Fruit fly (Drosophila melanogaster) whole organism, adult: Measurements from ENCODE around the gene dnd.

ENCODE experiments used
- CG11617 ChIP-seq: fragments of 200-800 bp; sonication (Bioruptor generic); optimal IDR thresholded peaks from 2 replicates; lab custom pipeline; 2017; ENCODE audit warnings: mild to moderate bottlenecking, missing biosample characterization, missing genetic modification reagents, missing genetic modification characterization
- CG12768 ChIP-seq: fragments of 200-800 bp; sonication (Bioruptor generic); optimal IDR thresholded peaks from 2 replicates; lab custom pipeline; 2017; ENCODE audit warnings: missing biosample characterization, missing genetic modification characterization, mild to moderate bottlenecking, moderate library complexity, missing genetic modification reagents
- CG14711 ChIP-seq: fragments of 200-800 bp; sonication (Bioruptor generic); optimal IDR thresholded peaks from 2 replicates; lab custom pipeline; 2018; ENCODE audit warnings: missing biosample characterization, mild to moderate bottlenecking, missing genetic modification characterization, moderate library complexity
- CG1620 ChIP-seq: fragments of 200-800 bp; sonication (Bioruptor generic); optimal IDR thresholded peaks from 2 replicates; lab custom pipeline; 2016; ENCODE audit warnings: missing biosample characterization, missing genetic modification characterization
- CG5204 ChIP-seq: fragments of 200-800 bp; sonication (Bioruptor generic); optimal IDR thresholded peaks from 2 replicates; lab custom pipeline; 2016; ENCODE audit warnings: missing biosample characterization, missing genetic modification characterization
- CG7045 ChIP-seq: fragments of 200-800 bp; sonication (Bioruptor generic); optimal IDR thresholded peaks from 2 replicates; lab custom pipeline; 2017; ENCODE audit warnings: missing biosample characterization, mild to moderate bottlenecking, missing genetic modification characterization
- CG7101 ChIP-seq: fragments of 200-800 bp; sonication (Bioruptor generic); optimal IDR thresholded peaks from 2 replicates; lab custom pipeline; 2018; ENCODE audit warnings: missing biosample characterization, mild to moderate bottlenecking, missing genetic modification characterization, moderate library complexity
- Clk ChIP-seq: fragments of 200-800 bp; sonication (Bioruptor generic); optimal IDR thresholded peaks from 2 replicates; lab custom pipeline; 2017; ENCODE audit warnings: missing biosample characterization, missing genetic modification characterization
- Crg-1 ChIP-seq: fragments of 200-800 bp; sonication (Bioruptor generic); optimal IDR thresholded peaks from 2 replicates; lab custom pipeline; 2016; ENCODE audit warnings: missing biosample characterization, missing genetic modification characterization
- Hr96 ChIP-seq: fragments of 200-800 bp; sonication (Bioruptor generic); optimal IDR thresholded peaks from 2 replicates; lab custom pipeline; 2016; ENCODE audit warnings: missing biosample characterization, missing genetic modification characterization
- Mnt ChIP-seq: fragments of 200-800 bp; sonication (Bioruptor generic); optimal IDR thresholded peaks from 2 replicates; lab custom pipeline; 2016; ENCODE audit warnings: missing biosample characterization, mild to moderate bottlenecking, missing genetic modification characterization
- bab1 ChIP-seq: fragments of 200-800 bp; sonication (Bioruptor generic); optimal IDR thresholded peaks from 3 replicates; lab custom pipeline; 2019; ENCODE audit warnings: missing biosample characterization, mild to moderate bottlenecking, missing genetic modification characterization, moderate library complexity
- cic ChIP-seq: fragments of 200-800 bp; sonication (Bioruptor generic); optimal IDR thresholded peaks from 2 replicates; lab custom pipeline; 2017; ENCODE audit warnings: missing biosample characterization, mild to moderate bottlenecking, missing genetic modification characterization, moderate library complexity
- cnc ChIP-seq, 2 experiments: fragments of >200 bp; optimal IDR thresholded peaks; 2 replicates each; lab custom pipeline; 2017
- kay ChIP-seq: fragments of 200-800 bp; sonication (Bioruptor generic); peaks from one replicate; lab custom pipeline; 2016; ENCODE audit warnings: missing biosample characterization, missing genetic modification characterization, borderline replicate concordance
- ovo ChIP-seq: fragments of 200-800 bp; sonication (Bioruptor generic); optimal IDR thresholded peaks from 2 replicates; lab custom pipeline; 2016; ENCODE audit warnings: missing biosample characterization, missing genetic modification characterization
- pad ChIP-seq: fragments of 200-800 bp; sonication (Bioruptor generic); optimal IDR thresholded peaks from 3 replicates; lab custom pipeline; 2017; ENCODE audit warnings: missing biosample characterization, missing genetic modification characterization, mild to moderate bottlenecking, moderate library complexity, missing genetic modification reagents
- tj ChIP-seq: fragments of 200-800 bp; sonication (Bioruptor generic); optimal IDR thresholded peaks from 3 replicates; lab custom pipeline; 2017; ENCODE audit warnings: missing biosample characterization, mild to moderate bottlenecking, missing genetic modification characterization, moderate library complexity
- toe ChIP-seq: fragments of 200-800 bp; sonication (Bioruptor generic); optimal IDR thresholded peaks from 2 replicates; lab custom pipeline; 2016; ENCODE audit warnings: missing biosample characterization, missing genetic modification characterization

The dnd gene

dm6 chr3R:21838505-21838956, 48.6 kb downstream of the dnd start:
- TF ChIP-seq CG7045 (GFP tag; lab: Kevin White, UChicago) (no peak), bab1 (GFP tag; lab: Kevin White, UChicago) (no peak), CG1620 (no peak), CG12768 (GFP tag; lab: Kevin White, UChicago) (no peak), CG14711 (tag; lab: Kevin White, UChicago) (no peak), Clk (GFP tag; lab: Kevin White, UChicago) (no peak), cnc (optimal IDR thresholded peaks at IDR 0.05; lab: Kevin White, UChicago) (no peak), Crg-1 (no peak), tj (no peak), CG5204 (GFP tag; lab: Kevin White, UChicago) (no peak)

DNA sequence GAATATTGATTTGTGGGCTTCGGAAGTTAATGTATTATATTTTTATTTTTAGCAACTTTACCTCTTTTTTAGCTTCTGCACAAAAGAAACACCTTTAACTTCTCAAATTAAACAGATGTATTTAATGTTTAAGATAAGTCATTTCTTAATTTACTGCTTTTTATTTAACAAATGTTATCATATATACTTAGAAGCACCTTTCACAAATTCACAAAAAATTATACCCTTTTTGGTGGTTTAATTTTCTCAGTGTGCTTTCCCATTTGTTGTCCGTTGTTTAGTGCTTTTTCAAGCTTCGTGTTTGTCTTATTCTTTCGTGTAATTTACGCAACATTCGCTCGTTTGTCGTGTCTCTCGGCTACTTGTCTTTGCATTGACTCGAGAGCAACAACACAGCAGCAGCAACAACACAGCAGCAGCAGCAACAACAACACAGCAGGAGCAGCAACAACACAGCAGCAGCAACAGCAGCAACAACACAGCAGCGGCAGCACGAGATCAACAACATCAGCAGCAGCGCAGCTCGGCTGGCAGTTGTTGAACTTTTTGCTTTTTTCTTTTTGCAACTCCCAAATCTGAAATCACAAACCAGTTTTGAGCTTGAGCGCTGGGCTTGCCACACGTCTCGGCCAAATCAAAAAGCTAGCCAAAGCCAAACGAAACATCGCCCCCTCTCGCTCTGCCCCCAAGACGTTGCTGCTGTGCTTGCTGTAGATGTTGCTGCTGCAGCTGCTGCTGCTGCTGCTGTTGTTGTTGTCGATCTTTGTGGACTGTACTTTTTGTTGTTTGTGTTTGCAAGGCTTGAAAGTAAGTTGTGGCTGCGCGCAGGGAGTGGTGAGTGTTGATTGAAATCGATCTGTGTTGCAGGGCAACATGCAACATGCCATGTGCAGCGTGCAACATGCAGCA, 49.8 kb downstream of the dnd start:
- TF ChIP-seq ovo (GFP tag; lab: Kevin White, UChicago), result no peak
- no peak for TF ChIP-seq CG14711 (tag; lab: Kevin White, UChicago)
- TF ChIP-seq cic (GFP tag; lab: Kevin White, UChicago), result no peak
- TF ChIP-seq Mnt, result no peak
- TF ChIP-seq toe, result no peak
- TF ChIP-seq cnc (optimal IDR thresholded peaks at IDR 0.05; lab: Kevin White, UChicago), result no peak
- no peak for TF ChIP-seq CG7045 (GFP tag; lab: Kevin White, UChicago)

- no peak for TF ChIP-seq pad (GFP tag; lab: Kevin White, UChicago)
These were observed 50.5 kb downstream of the dnd start for dm6 chr3R:21836614-21837013.

- TF ChIP-seq CG7101 (no peak), tj (no peak), Crg-1 (no peak), CG11617 (GFP tag; lab: Kevin White, UChicago) (no peak), Clk (GFP tag; lab: Kevin White, UChicago) (no peak), ovo (GFP tag; lab: Kevin White, UChicago) (no peak), CG5204 (GFP tag; lab: Kevin White, UChicago) (no peak), cic (GFP tag; lab: Kevin White, UChicago) (no peak), Hr96 (no peak), kay (GFP tag; lab: Kevin White, UChicago) (no peak), cnc (optimal IDR thresholded peaks at IDR 0.05; lab: Kevin White, UChicago) (no peak)
These were observed 51.0 kb downstream of the dnd start for dm6 chr3R:21836201-21836504.
